Fruit fly (Drosophila melanogaster): ENCODE data around the gene CG11357.

DNA sequence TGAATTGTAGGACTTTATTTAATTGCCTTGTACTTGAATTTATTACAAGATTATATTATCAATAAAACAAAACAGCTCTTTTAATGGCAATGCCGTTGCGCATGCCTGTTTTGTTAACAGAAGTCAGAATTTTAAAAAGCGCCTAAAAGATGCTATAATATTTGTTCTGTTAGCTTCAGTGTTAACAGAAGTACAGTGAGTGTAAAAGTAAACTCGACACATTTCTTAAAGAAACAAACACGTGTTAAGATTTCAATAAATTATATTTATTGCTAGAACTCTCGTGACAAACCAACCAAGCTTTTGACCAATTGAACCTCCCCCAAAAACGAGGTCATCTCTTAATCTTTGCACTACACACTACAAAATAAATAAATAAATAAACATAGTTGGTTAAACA lies 40.4 kb upstream of the CG11357 start:
- TF ChIP-seq CG14711 (tag; optimal IDR thresholded peaks at IDR 0.05), result no peak
- no peak for TF ChIP-seq CG5204 (GFP tag; optimal IDR thresholded peaks at IDR 0.05)
- TF ChIP-seq CG7101 (tag; optimal IDR thresholded peaks at IDR 0.05), result no peak
- TF ChIP-seq CG12768 (GFP tag; optimal IDR thresholded peaks at IDR 0.05), result no peak
- no peak for TF ChIP-seq kay (GFP tag; ENCODE audit: borderline replicate concordance)

Data from whole organism, adult.